Fruit fly (Drosophila melanogaster) whole organism, embryonic: Measurements from ENCODE around the gene CG32147.

ENCODE experiments used
- ATbp ChIP-seq: fragments of 200-800 bp; sonication (Bioruptor generic); optimal IDR thresholded peaks from 2 replicates; lab custom pipeline; 2017; ENCODE audit warnings: missing biosample characterization, mild to moderate bottlenecking, missing genetic modification characterization, missing genetic modification reagents
- Ada2b ChIP-seq: fragments of 200-800 bp; sonication (Bioruptor generic); IDR thresholded peaks from 2 replicates; pipeline ENCODE4 v1.3.6; 2022; ENCODE audit warnings: missing biosample characterization, missing genetic modification characterization
- Adf1 ChIP-seq: fragments of 200-800 bp; sonication (Bioruptor generic); IDR thresholded peaks from 2 replicates; pipeline ENCODE4 v1.3.6; 2022; ENCODE audit warnings: missing biosample characterization, missing genetic modification characterization
- Atf-2 ChIP-seq: fragments of 200-800 bp; sonication (Bioruptor generic); optimal IDR thresholded peaks from 2 replicates; lab custom pipeline; 2016; ENCODE audit warnings: missing biosample characterization, missing genetic modification characterization
- C15 ChIP-seq: fragments of 200-800 bp; sonication (Bioruptor generic); IDR thresholded peaks from 3 replicates; pipeline ENCODE4 v1.3.6; 2022; ENCODE audit warnings: missing biosample characterization, missing genetic modification characterization
- CG10979 ChIP-seq: fragments of 200-800 bp; sonication (Bioruptor generic); optimal IDR thresholded peaks from 2 replicates; lab custom pipeline; 2018; ENCODE audit warnings: missing biosample characterization, mild to moderate bottlenecking, missing genetic modification characterization, moderate library complexity
- CG12104 ChIP-seq: fragments of 200-800 bp; sonication (Bioruptor generic); optimal IDR thresholded peaks from 3 replicates; lab custom pipeline; 2016; ENCODE audit warnings: missing biosample characterization, missing genetic modification characterization
- CG13287 ChIP-seq: fragments of 200-800 bp; sonication (Bioruptor generic); IDR thresholded peaks from 2 replicates; pipeline ENCODE4 v1.3.6; 2022; ENCODE audit warnings: missing biosample characterization, missing genetic modification characterization; ENCODE audit not compliant: partially characterized antibody
- CG13424 ChIP-seq: fragments of 200-800 bp; sonication (Bioruptor generic); optimal IDR thresholded peaks from 2 replicates; lab custom pipeline; 2019; ENCODE audit warnings: missing biosample characterization, mild to moderate bottlenecking, missing genetic modification characterization, moderate library complexity
- CG14710 ChIP-seq: fragments of 200-800 bp; sonication (Bioruptor generic); optimal IDR thresholded peaks from 3 replicates; lab custom pipeline; 2019; ENCODE audit warnings: missing biosample characterization, mild to moderate bottlenecking, missing genetic modification characterization, moderate library complexity
- CG15269 ChIP-seq: fragments of 200-800 bp; sonication (Bioruptor generic); optimal IDR thresholded peaks from 2 replicates; lab custom pipeline; 2018; ENCODE audit warnings: missing biosample characterization, mild to moderate bottlenecking, missing genetic modification characterization, moderate library complexity
- CG15514 ChIP-seq: fragments of 200-800 bp; sonication (Bioruptor generic); optimal IDR thresholded peaks from 3 replicates; lab custom pipeline; 2017; ENCODE audit warnings: missing biosample characterization, missing genetic modification characterization, mild to moderate bottlenecking, moderate library complexity, missing genetic modification reagents
- CG1603 ChIP-seq: fragments of 200-800 bp; sonication (Bioruptor generic); optimal IDR thresholded peaks from 2 replicates; lab custom pipeline; 2019; ENCODE audit warnings: missing biosample characterization, mild to moderate bottlenecking, missing genetic modification characterization, moderate library complexity
- CG1832 ChIP-seq: fragments of 200-800 bp; sonication (Bioruptor generic); optimal IDR thresholded peaks from 2 replicates; lab custom pipeline; 2017; ENCODE audit warnings: missing biosample characterization, mild to moderate bottlenecking, missing genetic modification characterization, inconsistent platforms
- CG2116 ChIP-seq: fragments of 200-800 bp; sonication (Bioruptor generic); optimal IDR thresholded peaks from 3 replicates; lab custom pipeline; 2018; ENCODE audit warnings: missing biosample characterization, mild to moderate bottlenecking, missing genetic modification characterization
- CG31441 ChIP-seq: fragments of 200-800 bp; sonication (Bioruptor generic); IDR thresholded peaks from 2 replicates; pipeline ENCODE4 v1.3.6; 2022; ENCODE audit warnings: missing biosample characterization, missing genetic modification characterization
- CG33557 ChIP-seq: fragments of 200-800 bp; sonication (Bioruptor generic); optimal IDR thresholded peaks from 2 replicates; lab custom pipeline; 2019; ENCODE audit warnings: missing biosample characterization, mild to moderate bottlenecking, missing genetic modification characterization, moderate library complexity
- CG4424 ChIP-seq: fragments of 200-800 bp; sonication (Bioruptor generic); optimal IDR thresholded peaks from 3 replicates; lab custom pipeline; 2016; ENCODE audit warnings: missing biosample characterization, missing genetic modification characterization
- CG5245 ChIP-seq: fragments of 200-800 bp; sonication (Bioruptor generic); optimal IDR thresholded peaks from 3 replicates; lab custom pipeline; 2016; ENCODE audit warnings: missing biosample characterization, missing genetic modification characterization
- CG6765 ChIP-seq: fragments of 200-800 bp; sonication (Bioruptor generic); optimal IDR thresholded peaks from 3 replicates; lab custom pipeline; 2017; ENCODE audit warnings: missing biosample characterization, mild to moderate bottlenecking, missing genetic modification characterization
- CG6854 ChIP-seq: fragments of 200-800 bp; sonication (Bioruptor generic); optimal IDR thresholded peaks from 3 replicates; lab custom pipeline; 2017; ENCODE audit warnings: missing biosample characterization, mild to moderate bottlenecking, missing genetic modification characterization
- CG8281 ChIP-seq: fragments of 200-800 bp; sonication (Bioruptor generic); optimal IDR thresholded peaks from 2 replicates; lab custom pipeline; 2018; ENCODE audit warnings: missing biosample characterization, mild to moderate bottlenecking, missing genetic modification characterization, moderate library complexity
- CG8765 ChIP-seq: fragments of 200-800 bp; sonication (Bioruptor generic); IDR thresholded peaks from 2 replicates; pipeline ENCODE4 v1.3.6; 2022; ENCODE audit warnings: missing biosample characterization, missing genetic modification characterization
- CG8924 ChIP-seq: fragments of 200-800 bp; optimal IDR thresholded peaks from 3 replicates; lab custom pipeline; 2019; ENCODE audit warnings: missing biosample characterization, mild to moderate bottlenecking, missing genetic modification characterization, moderate library complexity
- Dip2 ChIP-seq: fragments of 200-800 bp; sonication (Bioruptor generic); IDR thresholded peaks from 2 replicates; pipeline ENCODE4 v1.3.6; 2022; ENCODE audit warnings: missing biosample characterization, missing genetic modification characterization
- Lhr ChIP-seq: fragments of 200-800 bp; sonication (Bioruptor generic); optimal IDR thresholded peaks from 3 replicates; lab custom pipeline; 2017; ENCODE audit warnings: mild to moderate bottlenecking, missing biosample characterization, missing genetic modification reagents, missing genetic modification characterization
- Mad ChIP-seq: fragments of 200-800 bp; sonication (Bioruptor generic); optimal IDR thresholded peaks from 2 replicates; lab custom pipeline; 2016; ENCODE audit warnings: missing biosample characterization, missing genetic modification characterization
- NC2α ChIP-seq: fragments of 200-800 bp; sonication (Bioruptor generic); optimal IDR thresholded peaks from 2 replicates; lab custom pipeline; 2016; ENCODE audit warnings: missing biosample characterization, missing genetic modification characterization
- Side ChIP-seq: fragments of 200-800 bp; sonication (Bioruptor generic); optimal IDR thresholded peaks from 2 replicates; lab custom pipeline; 2016; ENCODE audit warnings: missing biosample characterization, missing genetic modification characterization
- Ssrp ChIP-seq: fragments of 200-800 bp; sonication (Bioruptor generic); optimal IDR thresholded peaks from 2 replicates; lab custom pipeline; 2018; ENCODE audit warnings: missing biosample characterization, mild to moderate bottlenecking, missing genetic modification characterization, moderate library complexity
- ac ChIP-seq: fragments of 200-800 bp; sonication (Bioruptor generic); optimal IDR thresholded peaks from 3 replicates; lab custom pipeline; 2017; ENCODE audit warnings: missing biosample characterization, mild to moderate bottlenecking, missing genetic modification characterization
- aop ChIP-seq: fragments of 200-800 bp; sonication (Bioruptor generic); IDR thresholded peaks from 2 replicates; pipeline ENCODE4 v1.3.6; 2022; ENCODE audit warnings: missing biosample characterization, missing genetic modification characterization
- ash1 ChIP-seq: fragments of 200-800 bp; sonication (Bioruptor generic); optimal IDR thresholded peaks from 2 replicates; lab custom pipeline; 2018; ENCODE audit warnings: missing biosample characterization, mild to moderate bottlenecking, missing genetic modification characterization
- az2 ChIP-seq: fragments of 200-800 bp; sonication (Bioruptor generic); optimal IDR thresholded peaks from 3 replicates; lab custom pipeline; 2016; ENCODE audit warnings: missing biosample characterization, missing genetic modification characterization
- bigmax ChIP-seq: fragments of 200-800 bp; sonication (Bioruptor generic); optimal IDR thresholded peaks from 2 replicates; lab custom pipeline; 2018; ENCODE audit warnings: missing biosample characterization, mild to moderate bottlenecking, missing genetic modification characterization
- dati ChIP-seq: fragments of 200-800 bp; sonication (Bioruptor generic); IDR thresholded peaks from 2 replicates; pipeline ENCODE4 v1.3.6; 2022; ENCODE audit warnings: missing biosample characterization, missing genetic modification characterization
- dm ChIP-seq: fragments of 200-800 bp; sonication (Bioruptor generic); optimal IDR thresholded peaks from 3 replicates; lab custom pipeline; 2016; ENCODE audit warnings: missing biosample characterization, missing genetic modification characterization
- ems ChIP-seq: fragments of 200-800 bp; sonication (Bioruptor generic); optimal IDR thresholded peaks from 3 replicates; lab custom pipeline; 2016; ENCODE audit warnings: missing biosample characterization, missing genetic modification characterization
- en ChIP-seq: fragments of 200-800 bp; sonication (Bioruptor generic); optimal IDR thresholded peaks from 2 replicates; lab custom pipeline; 2016; ENCODE audit warnings: missing biosample characterization, missing genetic modification characterization
- esg ChIP-seq: fragments of 200-800 bp; sonication (Bioruptor generic); conservative IDR thresholded peaks from 2 replicates; pipeline ENCODE4 v1.3.6; 2022; ENCODE audit warnings: missing biosample characterization, missing genetic modification characterization
- gro ChIP-seq: fragments of 200-800 bp; sonication (Bioruptor generic); optimal IDR thresholded peaks from 2 replicates; lab custom pipeline; 2016; ENCODE audit warnings: missing biosample characterization, missing genetic modification characterization
- jigr1 ChIP-seq: fragments of 200-800 bp; sonication (Bioruptor generic); IDR thresholded peaks from 3 replicates; pipeline ENCODE4 v1.3.6; 2022; ENCODE audit warnings: missing biosample characterization, missing genetic modification characterization
- mam ChIP-seq: fragments of 200-800 bp; sonication (Bioruptor generic); optimal IDR thresholded peaks from 3 replicates; lab custom pipeline; 2016; ENCODE audit warnings: missing biosample characterization, missing genetic modification characterization
- mirr ChIP-seq: fragments of 200-800 bp; sonication (Bioruptor generic); optimal IDR thresholded peaks from 3 replicates; lab custom pipeline; 2018; ENCODE audit warnings: missing biosample characterization, mild to moderate bottlenecking, missing genetic modification characterization
- nom ChIP-seq: fragments of 200-800 bp; sonication (Bioruptor generic); optimal IDR thresholded peaks from 2 replicates; lab custom pipeline; 2017; ENCODE audit warnings: missing biosample characterization, missing genetic modification characterization, mild to moderate bottlenecking, moderate library complexity, missing genetic modification reagents
- odd ChIP-seq: fragments of 200-800 bp; sonication (Bioruptor generic); optimal IDR thresholded peaks from 2 replicates; lab custom pipeline; 2017; ENCODE audit warnings: missing biosample characterization, mild to moderate bottlenecking, missing genetic modification characterization
- phol ChIP-seq: fragments of 200-800 bp; sonication (Bioruptor generic); optimal IDR thresholded peaks from 3 replicates; lab custom pipeline; 2018; ENCODE audit warnings: missing biosample characterization, mild to moderate bottlenecking, missing genetic modification characterization, moderate library complexity
- seq ChIP-seq: fragments of 200-800 bp; sonication (Bioruptor generic); IDR thresholded peaks from 2 replicates; pipeline ENCODE4 v1.3.6; 2022; ENCODE audit warnings: missing biosample characterization, missing genetic modification characterization
- trh ChIP-seq: fragments of 200-800 bp; sonication (Bioruptor generic); optimal IDR thresholded peaks from 2 replicates; lab custom pipeline; 2016; ENCODE audit warnings: missing biosample characterization, missing genetic modification characterization
- twi ChIP-seq: fragments of 200-800 bp; optimal IDR thresholded peaks from 2 replicates; lab custom pipeline; 2019; ENCODE audit warnings: missing biosample characterization, mild to moderate bottlenecking, missing genetic modification characterization, moderate library complexity
- yki ChIP-seq: fragments of >200 bp; optimal IDR thresholded peaks from 3 replicates; lab custom pipeline; 2018

CG32147 gene

dm6 chr3L:15097878-15098520 is 45.9 kb downstream of the CG32147 start, which contains the start of gene Ctps (continued):
- TF ChIP-seq en (GFP tag; lab: Kevin White, UChicago) (no peak), trh (no peak), Ssrp (tag; lab: Kevin White, UChicago) (no peak), gro (GFP tag; lab: Kevin White, UChicago) (peak; percentile 35), ac (GFP tag; lab: Kevin White, UChicago) (no peak), bigmax (GFP tag; lab: Kevin White, UChicago) (peak; percentile 6), twi (tag; lab: Kevin White, UChicago) (no peak), mam (peak; percentile 21), ATbp (GFP tag; lab: Kevin White, UChicago) (no peak), Dip2 (GFP tag; lab: Robert Waterston, UW) (no peak), Atf-2 (GFP tag; lab: Kevin White, UChicago) (no peak), odd (GFP tag; lab: Kevin White, UChicago) (no peak), CG13287 (GFP tag; lab: Robert Waterston, UW) (peak; percentile 14; the same call in 1 of the 2 replicates), CG6765 (GFP tag; lab: Kevin White, UChicago) (no peak), Lhr (GFP tag; lab: Kevin White, UChicago) (no peak), CG8924 (no peak), C15 (GFP tag; lab: Robert Waterston, UW) (no peak), CG14710 (tag; lab: Kevin White, UChicago) (peak; percentile 26), esg (no peak), CG1603 (tag; lab: Kevin White, UChicago) (peak; percentile 66), CG12104 (GFP tag; lab: Kevin White, UChicago) (no peak), nom (GFP tag; lab: Kevin White, UChicago) (no peak), CG1832 (GFP tag; lab: Kevin White, UChicago) (no peak), mirr (GFP tag; lab: Kevin White, UChicago) (no peak), dm (peak; percentile 76), ash1 (GFP tag; lab: Kevin White, UChicago) (no peak), CG31441 (GFP tag; lab: Robert Waterston, UW) (no peak), jigr1 (GFP tag; lab: Robert Waterston, UW) (no peak), CG5245 (GFP tag; lab: Kevin White, UChicago) (no peak), CG4424 (GFP tag; lab: Kevin White, UChicago) (no peak), yki (lab: Kevin White, UChicago) (no peak), CG15514 (peak; percentile 64), aop (no peak), CG8765 (GFP tag; lab: Robert Waterston, UW) (no peak), phol (tag; lab: Kevin White, UChicago) (peak; percentile 2), NC2α (GFP tag; lab: Kevin White, UChicago) (no peak), az2 (no peak), CG13424 (no peak), CG15269 (tag; lab: Kevin White, UChicago) (no peak), CG8281 (tag; lab: Kevin White, UChicago) (no peak), CG2116 (no peak), Side (GFP tag; lab: Kevin White, UChicago) (no peak), dati (GFP tag; lab: Robert Waterston, UW) (no peak), CG33557 (GFP tag; lab: Kevin White, UChicago) (no peak), Ada2b (GFP tag; lab: Robert Waterston, UW) (no peak), ems (GFP tag; lab: Kevin White, UChicago) (peak; percentile 11), CG6854 (GFP tag; lab: Kevin White, UChicago) (no peak), seq (GFP tag; lab: Robert Waterston, UW) (no peak), Adf1 (GFP tag; lab: Robert Waterston, UW) (no peak), Mad (GFP tag; lab: Kevin White, UChicago) (no peak), CG10979 (tag; lab: Kevin White, UChicago) (no peak)
